Worm (Caenorhabditis elegans): ENCODE data around the gene clec-251.

DNA sequence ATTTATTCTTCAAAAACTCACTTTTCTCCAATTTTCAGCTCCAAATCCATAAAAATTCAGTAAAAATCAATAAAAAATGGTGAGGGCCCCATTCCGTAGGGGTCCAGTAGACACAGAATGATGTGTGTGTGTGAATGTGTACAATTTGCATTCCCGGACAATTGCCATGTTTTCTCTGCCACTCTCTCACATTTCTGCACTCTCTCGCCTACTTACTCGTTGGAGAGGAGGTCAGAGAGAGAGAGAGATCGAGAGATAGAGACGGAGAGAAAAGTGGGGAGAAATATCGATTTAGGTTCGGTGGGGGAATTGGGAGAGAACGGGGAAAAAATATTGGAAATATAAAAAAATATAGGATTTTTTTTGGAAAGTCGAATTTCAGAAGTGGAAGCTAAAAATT is 23.2 kb downstream of the clec-251 start:
- TF ChIP-seq snpc-4 (tag; optimal IDR thresholded peaks at IDR 0.05), result no peak
- TF ChIP-seq unc-39 (tag; optimal IDR thresholded peaks at IDR 0.05), result no peak
- no peak for TF ChIP-seq M03D4.4 (tag; optimal IDR thresholded peaks at IDR 0.05)
- TF ChIP-seq ztf-11 (tag; optimal IDR thresholded peaks at IDR 0.05), result peak; percentile 22
- TF ChIP-seq nhr-237 (tag; optimal IDR thresholded peaks at IDR 0.05), result peak; percentile 93
- peak; percentile 13 for TF ChIP-seq elt-3 (tag; optimal IDR thresholded peaks at IDR 0.05)
- TF ChIP-seq unc-120 (tag; optimal IDR thresholded peaks at IDR 0.05; ENCODE audit: poor library complexity, severe bottlenecking), result peak; percentile 52
- TF ChIP-seq unc-62 (GFP tag; optimal IDR thresholded peaks at IDR 0.05), result peak; percentile 83
- no peak for TF ChIP-seq nhr-76 (tag; optimal IDR thresholded peaks at IDR 0.05)
- TF ChIP-seq nhr-28 (tag; optimal IDR thresholded peaks at IDR 0.05), result no peak
- peak; percentile 89 for TF ChIP-seq lsy-2 (tag; optimal IDR thresholded peaks at IDR 0.05)
- peak; percentile 86 for TF ChIP-seq lin-13 (tag; optimal IDR thresholded peaks at IDR 0.05)

Measured in whole organism, mixed stage, embryonic.